Worm (Caenorhabditis elegans) whole organism, early embryonic: ENCODE results near the gene oac-55.

Experiments
- B0310.2 ChIP-seq: sonication (generic microtip); optimal IDR thresholded peaks from 2 replicates; lab custom pipeline; 2016; ENCODE audit warnings: mild to moderate bottlenecking, missing genetic modification characterization, missing compliant biosample characterization
- F13C5.2 ChIP-seq: sonication (generic microtip); optimal IDR thresholded peaks from 2 replicates; lab custom pipeline; 2017; ENCODE audit warnings: mild to moderate bottlenecking, missing genetic modification characterization, inconsistent platforms, missing compliant biosample characterization
- ama-1 ChIP-seq: fragments of 150-350 bp; optimal IDR thresholded peaks from 2 replicates; lab custom pipeline; 2014
- ceh-13 ChIP-seq: fragments of 200-800 bp; sonication (Bioruptor generic); optimal IDR thresholded peaks from 2 replicates; lab custom pipeline; 2018; ENCODE audit warnings: mild to moderate bottlenecking, missing genetic modification characterization, missing compliant biosample characterization
- flt-1 ChIP-seq: fragments of 200-800 bp; sonication (Bioruptor generic); IDR thresholded peaks from 2 replicates; pipeline ENCODE4 v1.3.6; 2022; ENCODE audit warnings: missing genetic modification characterization, missing compliant biosample characterization
- hmbx-1 ChIP-seq: sonication (generic microtip); optimal IDR thresholded peaks from 2 replicates; lab custom pipeline; 2016; ENCODE audit warnings: mild to moderate bottlenecking, missing genetic modification characterization, missing compliant biosample characterization
- hnd-1 ChIP-seq: sonication (generic microtip); optimal IDR thresholded peaks from 2 replicates; lab custom pipeline; 2016; ENCODE audit warnings: missing genetic modification characterization, missing compliant biosample characterization
- pes-1 ChIP-seq: fragments of 200-800 bp; sonication (Bioruptor generic); IDR thresholded peaks from 2 replicates; pipeline ENCODE4 v1.3.6; 2022; ENCODE audit warnings: missing genetic modification reagents, missing genetic modification characterization, missing compliant biosample characterization
- scrt-1 ChIP-seq: fragments of 200-800 bp; sonication (Bioruptor generic); IDR thresholded peaks from 2 replicates; pipeline ENCODE4 v1.3.6; 2022; ENCODE audit warnings: missing genetic modification characterization, missing compliant biosample characterization
- sea-1 ChIP-seq: fragments of 200-800 bp; sonication (Bioruptor generic); conservative IDR thresholded peaks from 2 replicates; pipeline ENCODE4 v1.3.6; 2022; ENCODE audit warnings: missing genetic modification characterization, missing compliant biosample characterization
- tbx-11 ChIP-seq: fragments of 200-800 bp; sonication (Bioruptor generic); IDR thresholded peaks from 2 replicates; pipeline ENCODE4 v1.3.6; 2022; ENCODE audit warnings: missing genetic modification characterization, missing compliant biosample characterization
- tbx-37 ChIP-seq: fragments of 200-800 bp; sonication (Bioruptor generic); conservative IDR thresholded peaks from 2 replicates; pipeline ENCODE4 v1.3.6; 2022; ENCODE audit warnings: missing genetic modification reagents, missing genetic modification characterization, missing compliant biosample characterization
- tra-4 ChIP-seq: sonication (generic microtip); optimal IDR thresholded peaks from 2 replicates; lab custom pipeline; 2017; ENCODE audit warnings: missing genetic modification characterization, missing compliant biosample characterization

- TF ChIP-seq ama-1 (no peak), tbx-11 (GFP tag; lab: Robert Waterston, UW) (no peak), flt-1 (GFP tag; lab: Robert Waterston, UW) (no peak), F13C5.2 (no peak), B0310.2 (no peak), pes-1 (GFP tag; lab: Robert Waterston, UW) (no peak), tbx-37 (no peak), hnd-1 (tag; lab: Kevin White, UChicago) (no peak), scrt-1 (no peak), tra-4 (tag; lab: Kevin White, UChicago) (no peak), hmbx-1 (tag; lab: Kevin White, UChicago) (no peak), sea-1 (no peak), ceh-13 (GFP tag; lab: Kevin White, UChicago) (no peak)
Observed at ce11 chrV:3711544-3711943, 49.4 kb upstream of the oac-55 start.
